Worm (Caenorhabditis elegans) whole organism, mixed stage, embryonic: ENCODE measurements around the gene ins-12.

Source experiments
- ceh-83 ChIP-seq: fragments of 200-800 bp; sonication (Bioruptor generic); optimal IDR thresholded peaks from 2 replicates; lab custom pipeline; 2018; ENCODE audit warnings: mild to moderate bottlenecking, missing genetic modification characterization, missing compliant biosample characterization
- lsy-2 ChIP-seq: fragments of 150-350 bp; optimal IDR thresholded peaks from 2 replicates; lab custom pipeline; 2014; ENCODE audit warnings: missing biosample characterization, missing genetic modification characterization
- nhr-12 ChIP-seq: fragments of 150-350 bp; optimal IDR thresholded peaks from 2 replicates; lab custom pipeline; 2014; ENCODE audit warnings: missing biosample characterization, missing genetic modification characterization
- pha-4 ChIP-seq: fragments of 150-350 bp; optimal IDR thresholded peaks from 2 replicates; lab custom pipeline; 2018; ENCODE audit warnings: missing biosample characterization, missing genetic modification reagents, missing genetic modification characterization
- sptf-1 ChIP-seq: sonication (generic microtip); optimal IDR thresholded peaks from 2 replicates; lab custom pipeline; 2017; ENCODE audit warnings: mild to moderate bottlenecking, missing genetic modification characterization, moderate library complexity, missing compliant biosample characterization
- unc-62 ChIP-seq: fragments of 150-350 bp; optimal IDR thresholded peaks from 2 replicates; lab custom pipeline; 2014; ENCODE audit warnings: missing biosample characterization, missing genetic modification reagents, missing genetic modification characterization
- ztf-11 ChIP-seq: fragments of 150-350 bp; optimal IDR thresholded peaks from 2 replicates; lab custom pipeline; 2014; ENCODE audit warnings: missing biosample characterization, missing genetic modification characterization

DNA sequence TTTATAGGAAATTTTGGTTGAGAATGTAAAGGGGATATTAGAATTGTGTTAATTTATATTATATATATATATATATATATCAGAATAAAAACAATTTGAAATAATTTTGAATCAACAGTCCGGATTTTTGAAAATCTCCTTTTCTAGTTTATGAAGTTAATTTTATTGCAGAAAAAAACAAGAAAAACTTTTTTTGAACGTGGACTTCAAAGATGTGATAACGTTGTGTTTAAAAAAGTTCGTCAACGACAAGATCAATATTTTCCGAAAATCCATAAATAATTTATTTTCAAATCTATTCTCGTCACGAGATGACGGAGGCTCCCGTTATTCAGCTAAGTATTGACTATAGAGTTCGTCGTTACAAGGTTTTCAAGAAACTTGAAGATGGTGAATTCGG, 16.9 kb upstream of the ins-12 start, which contains the start of gene C17C3.11:
- no peak for TF ChIP-seq pha-4 (tag; lab: Kevin White, UChicago)
- no peak for TF ChIP-seq ztf-11
- TF ChIP-seq nhr-12 (tag; lab: Kevin White, UChicago) = no peak
- no peak for TF ChIP-seq lsy-2 (tag; lab: Kevin White, UChicago)
- TF ChIP-seq ceh-83 (GFP tag; lab: Kevin White, UChicago) = no peak
- no peak for TF ChIP-seq sptf-1 (tag; lab: Kevin White, UChicago)
- TF ChIP-seq unc-62 (GFP tag; lab: Kevin White, UChicago) = no peak
